Worm (Caenorhabditis elegans): ENCODE results near the gene srx-122.

The srx-122 gene

DNA sequence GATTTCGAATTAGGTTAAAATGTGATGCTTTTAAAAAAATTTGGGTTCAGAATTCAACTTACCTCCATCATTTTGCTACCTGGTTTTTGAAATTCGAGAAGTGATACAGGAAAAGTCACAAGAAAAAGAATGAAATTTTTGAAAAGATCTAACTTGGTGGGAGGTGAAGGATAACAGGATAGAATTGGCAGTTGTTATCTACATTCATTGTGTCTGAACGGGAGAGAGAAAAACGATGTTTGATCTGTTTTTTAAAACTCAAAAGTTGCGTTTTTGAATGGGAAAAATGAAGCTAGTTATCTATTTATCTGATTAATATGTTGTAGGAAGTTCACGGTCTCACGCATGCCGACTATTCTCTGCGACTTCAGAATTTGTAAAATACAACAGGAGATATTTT, 10.3 kb downstream of the srx-122 start, which contains the start of gene F35F10.7:
TSS of gene F35F10.7 (minus strand) at position 101 of the 400 bp plus-strand sequence.
- TF ChIP-seq nhr-179 (tag; optimal IDR thresholded peaks at IDR 0.05) (no peak), snpc-4 (GFP tag; optimal IDR thresholded peaks at IDR 0.05) (no peak), snpc-4 (tag; optimal IDR thresholded peaks at IDR 0.05) (no peak), gei-17 (GFP tag; optimal IDR thresholded peaks at IDR 0.05) (no peak), snpc-1.3 (tag; optimal IDR thresholded peaks at IDR 0.05; ENCODE audit: insufficient read depth) (no peak), unc-62 (GFP tag; optimal IDR thresholded peaks at IDR 0.05) (no peak), athp-1 (tag; optimal IDR thresholded peaks at IDR 0.05) (no peak), bed-1 (GFP tag; IDR thresholded peaks at IDR 0.05) (no peak), sdz-38 (tag; optimal IDR thresholded peaks at IDR 0.05) (no peak), zim-3 (tag; optimal IDR thresholded peaks at IDR 0.05) (no peak), F52B5.7 (tag; optimal IDR thresholded peaks at IDR 0.05) (no peak), F57A8.1 (GFP tag; optimal IDR thresholded peaks at IDR 0.05) (no peak), nhr-80 (tag; optimal IDR thresholded peaks at IDR 0.05) (no peak), F23B12.7 (tag; optimal IDR thresholded peaks at IDR 0.05; ENCODE audit: insufficient read depth) (no peak), Y67H2A.10 (GFP tag; conservative IDR thresholded peaks at IDR 0.05) (no peak), rpc-1 (optimal IDR thresholded peaks at IDR 0.05) (no peak), rpc-1 (tag; optimal IDR thresholded peaks at IDR 0.05) (no peak), sptf-2 (GFP tag; optimal IDR thresholded peaks at IDR 0.05) (no peak)

DNA sequence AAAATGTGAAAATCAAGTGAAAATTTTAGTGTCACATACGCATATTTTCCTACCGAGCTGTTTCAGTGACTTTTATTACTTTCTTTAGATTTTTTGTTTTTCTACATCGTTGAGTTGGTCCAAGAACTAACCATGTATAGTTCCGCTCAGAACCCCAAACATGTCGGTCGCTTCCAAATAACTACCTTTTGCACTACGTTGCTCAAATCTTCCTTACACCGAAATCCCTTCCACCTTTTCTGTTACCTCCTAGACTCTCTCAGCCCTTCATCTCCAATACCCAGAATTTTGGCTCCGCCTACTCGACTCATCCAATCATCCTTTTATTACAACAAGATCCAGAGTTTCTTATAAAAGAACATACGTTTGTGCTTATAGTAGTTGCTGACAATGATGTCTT, 13.0 kb downstream of the srx-122 start, which contains the start of gene F35F10.5:
TSS of gene F35F10.5 (plus strand) at position 301 of the 400 bp plus-strand sequence.
- no peak for TF ChIP-seq snpc-1.3 (tag; optimal IDR thresholded peaks at IDR 0.05; ENCODE audit: insufficient read depth)
- no peak for TF ChIP-seq hsf-1 (GFP tag; IDR thresholded peaks at IDR 0.05)
- TF ChIP-seq hlh-12 (tag; optimal IDR thresholded peaks at IDR 0.05): no peak
- no peak for TF ChIP-seq mel-28 (tag; optimal IDR thresholded peaks at IDR 0.05; ENCODE audit: borderline replicate concordance)
- no peak for TF ChIP-seq ama-1 (optimal IDR thresholded peaks at IDR 0.05)
- no peak for TF ChIP-seq ama-1 (GFP tag; optimal IDR thresholded peaks at IDR 0.05)
- TF ChIP-seq nfya-1 (tag; optimal IDR thresholded peaks at IDR 0.05; ENCODE audit: borderline replicate concordance, insufficient read depth): no peak
- no peak for TF ChIP-seq nhr-120 (GFP tag; IDR thresholded peaks at IDR 0.05)
- TF ChIP-seq ztf-28 (GFP tag; IDR thresholded peaks at IDR 0.05): no peak
- no peak for TF ChIP-seq gei-17 (GFP tag; optimal IDR thresholded peaks at IDR 0.05)
- no peak for TF ChIP-seq him-1 (tag; optimal IDR thresholded peaks at IDR 0.05)
- no peak for TF ChIP-seq ztf-26 (tag; optimal IDR thresholded peaks at IDR 0.05)
- TF ChIP-seq tbx-9 (tag; optimal IDR thresholded peaks at IDR 0.05; ENCODE audit: borderline replicate concordance): no peak
- TF ChIP-seq unc-62 (GFP tag; optimal IDR thresholded peaks at IDR 0.05): no peak
- no peak for TF ChIP-seq nhr-90 (tag; optimal IDR thresholded peaks at IDR 0.05)
- no peak for TF ChIP-seq akir-1 (GFP tag; optimal IDR thresholded peaks at IDR 0.05)
- TF ChIP-seq rpc-1 (optimal IDR thresholded peaks at IDR 0.05): no peak
- no peak for TF ChIP-seq rpc-1 (tag; optimal IDR thresholded peaks at IDR 0.05)
- TF ChIP-seq lsy-27 (tag; optimal IDR thresholded peaks at IDR 0.05; ENCODE audit: borderline replicate concordance, insufficient read depth): no peak

DNA sequence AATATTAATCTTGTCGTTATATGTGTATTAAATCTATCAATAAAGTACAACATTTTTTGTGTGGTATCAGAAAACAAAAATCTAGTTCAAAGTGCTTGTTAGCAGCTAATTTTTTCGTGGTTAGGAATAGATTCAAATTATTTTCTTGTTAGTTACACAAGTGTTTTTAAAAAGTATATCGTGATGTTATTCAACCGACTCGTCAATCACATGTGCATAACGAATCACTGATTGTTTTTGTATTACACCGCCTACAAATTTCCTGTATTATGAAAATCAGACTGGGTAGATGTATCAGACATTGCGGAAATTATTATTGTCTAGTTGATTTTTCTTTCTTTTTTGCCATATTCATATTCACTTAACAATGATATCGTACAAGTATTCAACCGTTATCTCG, 14.7 kb downstream of the srx-122 start, which contains the start of gene str-64:
TSS of gene str-64 (plus strand) at position 301 of the 400 bp plus-strand sequence.
- no peak for TF ChIP-seq ccch-3 (GFP tag; optimal IDR thresholded peaks at IDR 0.05)
- no peak for TF ChIP-seq repo-1 (tag; optimal IDR thresholded peaks at IDR 0.05)
- TF ChIP-seq xnd-1 (tag; optimal IDR thresholded peaks at IDR 0.05): no peak

DNA sequence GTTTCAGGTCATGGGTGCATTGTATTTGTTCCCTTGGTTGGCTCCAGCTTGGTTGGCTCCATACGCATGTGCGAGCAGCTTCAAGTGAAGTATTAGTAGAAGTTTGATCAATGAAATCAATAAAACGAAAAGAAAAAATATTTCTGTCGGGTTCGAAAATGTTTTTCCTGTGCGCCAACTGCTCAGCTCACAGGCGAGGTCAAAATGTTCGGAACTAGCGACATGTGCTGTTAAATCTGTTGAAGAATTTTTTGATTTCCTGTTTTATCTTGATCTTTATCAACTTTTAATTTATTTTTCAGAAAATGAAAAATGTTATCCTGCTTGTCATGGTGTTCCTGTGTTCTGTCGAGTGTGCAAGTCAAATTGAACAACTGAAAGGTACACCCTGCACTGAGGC, 16.1 kb downstream of the srx-122 start, which contains the start of gene T28A11.25:
TSS of gene T28A11.25 (plus strand) at position 301 of the 400 bp plus-strand sequence.
- TF ChIP-seq die-1 (tag; optimal IDR thresholded peaks at IDR 0.05) (no peak), aptf-2 (GFP tag; conservative IDR thresholded peaks at IDR 0.05) (no peak), lin-54 (GFP tag; optimal IDR thresholded peaks at IDR 0.05) (no peak), ztf-28 (GFP tag; IDR thresholded peaks at IDR 0.05) (no peak), madf-10 (tag; optimal IDR thresholded peaks at IDR 0.05) (no peak), madf-3 (GFP tag; IDR thresholded peaks at IDR 0.05) (0 out of 2 replicates have a peak, but pooled peaks have one; percentile 28), K11D2.4 (GFP tag; IDR thresholded peaks at IDR 0.05) (no peak), attf-6 (GFP tag; IDR thresholded peaks at IDR 0.05) (no peak)

Data from whole organism, young adult.